Worm (Caenorhabditis elegans) whole organism, mixed stage, embryonic: ENCODE results near the gene tbc-8.

Experiments used
- blmp-1 ChIP-seq: fragments of 150-350 bp; optimal IDR thresholded peaks from 2 replicates; lab custom pipeline; 2014; ENCODE audit warnings: missing biosample characterization, missing genetic modification characterization
- ceh-83 ChIP-seq: fragments of 200-800 bp; sonication (Bioruptor generic); optimal IDR thresholded peaks from 2 replicates; lab custom pipeline; 2018; ENCODE audit warnings: mild to moderate bottlenecking, missing genetic modification characterization, missing compliant biosample characterization
- ces-1 ChIP-seq: fragments of 150-350 bp; optimal IDR thresholded peaks from 2 replicates; lab custom pipeline; 2014; ENCODE audit warnings: missing biosample characterization, missing genetic modification reagents, missing genetic modification characterization
- elt-1 ChIP-seq: sonication (generic microtip); optimal IDR thresholded peaks from 2 replicates; lab custom pipeline; 2017; ENCODE audit warnings: missing genetic modification characterization, mild to moderate bottlenecking, missing compliant biosample characterization, antibody characterized with exemption, moderate library complexity, borderline replicate concordance; ENCODE audit not compliant: insufficient read depth
- lin-13 ChIP-seq: fragments of 150-350 bp; optimal IDR thresholded peaks from 2 replicates; lab custom pipeline; 2014; ENCODE audit warnings: missing biosample characterization, missing genetic modification characterization
- lsy-2 ChIP-seq: fragments of 150-350 bp; optimal IDR thresholded peaks from 2 replicates; lab custom pipeline; 2014; ENCODE audit warnings: missing biosample characterization, missing genetic modification characterization
- mls-2 ChIP-seq: sonication (generic microtip); optimal IDR thresholded peaks from 2 replicates; lab custom pipeline; 2016; ENCODE audit warnings: mild to moderate bottlenecking, missing genetic modification characterization, moderate library complexity, missing compliant biosample characterization
- nhr-12 ChIP-seq: fragments of 150-350 bp; optimal IDR thresholded peaks from 2 replicates; lab custom pipeline; 2014; ENCODE audit warnings: missing biosample characterization, missing genetic modification characterization
- nhr-237 ChIP-seq: fragments of 150-350 bp; optimal IDR thresholded peaks from 2 replicates; lab custom pipeline; 2014; ENCODE audit warnings: missing biosample characterization, missing genetic modification characterization
- nhr-28 ChIP-seq: fragments of 150-350 bp; optimal IDR thresholded peaks from 2 replicates; lab custom pipeline; 2014; ENCODE audit warnings: missing biosample characterization, missing genetic modification characterization
- sem-2 ChIP-seq: fragments of 200-800 bp; sonication (Bioruptor generic); optimal IDR thresholded peaks from 2 replicates; lab custom pipeline; 2018; ENCODE audit warnings: mild to moderate bottlenecking, missing genetic modification characterization, missing compliant biosample characterization
- snpc-4 ChIP-seq: fragments of 150-350 bp; optimal IDR thresholded peaks from 2 replicates; lab custom pipeline; 2014; ENCODE audit warnings: missing biosample characterization, missing genetic modification characterization
- unc-39 ChIP-seq: fragments of 150-350 bp; optimal IDR thresholded peaks from 2 replicates; lab custom pipeline; 2014; ENCODE audit warnings: missing biosample characterization, missing genetic modification characterization
- unc-62 ChIP-seq: fragments of 150-350 bp; optimal IDR thresholded peaks from 2 replicates; lab custom pipeline; 2014; ENCODE audit warnings: missing biosample characterization, missing genetic modification reagents, missing genetic modification characterization

DNA sequence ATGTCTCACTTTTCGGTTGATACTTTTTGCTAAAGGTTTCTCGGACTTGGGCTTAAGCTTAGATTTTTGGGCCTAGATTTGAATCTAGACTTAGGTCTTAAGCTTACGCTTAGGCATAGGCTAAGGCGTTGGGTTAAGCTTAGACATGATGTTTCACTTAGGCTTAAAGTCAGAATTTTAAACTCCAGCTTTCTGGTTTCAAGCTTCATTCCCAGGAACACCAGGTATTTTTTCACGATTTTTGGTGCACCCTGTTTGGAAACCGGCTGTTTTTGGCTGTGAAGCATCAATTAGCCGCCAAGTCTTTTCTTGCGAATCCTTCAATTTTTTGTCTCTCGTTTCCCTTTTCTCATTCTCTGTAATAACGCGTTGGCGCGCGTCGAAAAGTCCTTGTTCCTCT lies 9.1 kb downstream of the tbc-8 start:
- no peak for TF ChIP-seq unc-62 (GFP tag; lab: Kevin White, UChicago)
- no peak for TF ChIP-seq ceh-83 (GFP tag; lab: Kevin White, UChicago)
- no peak for TF ChIP-seq unc-39 (tag; lab: Kevin White, UChicago)
- TF ChIP-seq snpc-4 (tag; lab: Kevin White, UChicago), result no peak
- TF ChIP-seq ces-1 (GFP tag; lab: Kevin White, UChicago), result no peak
- TF ChIP-seq nhr-12, result no peak
- no peak for TF ChIP-seq elt-1
- no peak for TF ChIP-seq nhr-28
- TF ChIP-seq nhr-237 (tag; lab: Kevin White, UChicago), result no peak
- no peak for TF ChIP-seq blmp-1
- TF ChIP-seq mls-2 (tag; lab: Kevin White, UChicago), result no peak
- TF ChIP-seq lsy-2 (tag; lab: Kevin White, UChicago), result no peak
- TF ChIP-seq sem-2, result no peak
- TF ChIP-seq lin-13 (tag; lab: Kevin White, UChicago), result no peak
